Worm (Caenorhabditis elegans): ENCODE measurements around the gene cacn-1.

- no peak for TF ChIP-seq him-1 (tag; optimal IDR thresholded peaks at IDR 0.05)
- no peak for TF ChIP-seq dao-5 (tag; optimal IDR thresholded peaks at IDR 0.05)
- TF ChIP-seq W03F9.2 (tag; optimal IDR thresholded peaks at IDR 0.05) = no peak
Measured at ce11 chrII:14126841-14127240, 15.1 kb downstream of the cacn-1 start, which contains the start of gene K09E4.3.
